Worm (Caenorhabditis elegans) whole organism, early embryonic: Measurements from ENCODE around the gene F16G10.5.

Experiments used
- B0310.2 ChIP-seq: sonication (generic microtip); optimal IDR thresholded peaks from 2 replicates; lab custom pipeline; 2016; ENCODE audit warnings: mild to moderate bottlenecking, missing genetic modification characterization, missing compliant biosample characterization
- F13C5.2 ChIP-seq: sonication (generic microtip); optimal IDR thresholded peaks from 2 replicates; lab custom pipeline; 2017; ENCODE audit warnings: mild to moderate bottlenecking, missing genetic modification characterization, inconsistent platforms, missing compliant biosample characterization
- aly-1 ChIP-seq: sonication (generic microtip); optimal IDR thresholded peaks from 2 replicates; lab custom pipeline; 2016; ENCODE audit warnings: missing genetic modification characterization, missing compliant biosample characterization
- ama-1 ChIP-seq: fragments of 150-350 bp; optimal IDR thresholded peaks from 2 replicates; lab custom pipeline; 2014
- ceh-13 ChIP-seq: fragments of 200-800 bp; sonication (Bioruptor generic); optimal IDR thresholded peaks from 2 replicates; lab custom pipeline; 2018; ENCODE audit warnings: mild to moderate bottlenecking, missing genetic modification characterization, missing compliant biosample characterization
- ceh-36 ChIP-seq: sonication (generic microtip); optimal IDR thresholded peaks from 2 replicates; lab custom pipeline; 2016; ENCODE audit warnings: missing genetic modification characterization, inconsistent platforms, missing compliant biosample characterization
- ets-7 ChIP-seq: sonication (generic microtip); optimal IDR thresholded peaks from 2 replicates; lab custom pipeline; 2016; ENCODE audit warnings: missing genotype, missing genetic modification characterization, missing compliant biosample characterization
- flt-1 ChIP-seq: fragments of 200-800 bp; sonication (Bioruptor generic); IDR thresholded peaks from 2 replicates; pipeline ENCODE4 v1.3.6; 2022; ENCODE audit warnings: missing genetic modification characterization, missing compliant biosample characterization
- hmbx-1 ChIP-seq: sonication (generic microtip); optimal IDR thresholded peaks from 2 replicates; lab custom pipeline; 2016; ENCODE audit warnings: mild to moderate bottlenecking, missing genetic modification characterization, missing compliant biosample characterization
- hmg-4 ChIP-seq: fragments of 200-800 bp; sonication (Bioruptor generic); optimal IDR thresholded peaks from 2 replicates; lab custom pipeline; 2018; ENCODE audit warnings: mild to moderate bottlenecking, missing genetic modification characterization, missing compliant biosample characterization
- hnd-1 ChIP-seq: sonication (generic microtip); optimal IDR thresholded peaks from 2 replicates; lab custom pipeline; 2016; ENCODE audit warnings: missing genetic modification characterization, missing compliant biosample characterization
- pes-1 ChIP-seq: fragments of 200-800 bp; sonication (Bioruptor generic); IDR thresholded peaks from 2 replicates; pipeline ENCODE4 v1.3.6; 2022; ENCODE audit warnings: missing genetic modification reagents, missing genetic modification characterization, missing compliant biosample characterization
- scrt-1 ChIP-seq: fragments of 200-800 bp; sonication (Bioruptor generic); IDR thresholded peaks from 2 replicates; pipeline ENCODE4 v1.3.6; 2022; ENCODE audit warnings: missing genetic modification characterization, missing compliant biosample characterization
- sea-1 ChIP-seq: fragments of 200-800 bp; sonication (Bioruptor generic); conservative IDR thresholded peaks from 2 replicates; pipeline ENCODE4 v1.3.6; 2022; ENCODE audit warnings: missing genetic modification characterization, missing compliant biosample characterization
- tbx-11 ChIP-seq: fragments of 200-800 bp; sonication (Bioruptor generic); IDR thresholded peaks from 2 replicates; pipeline ENCODE4 v1.3.6; 2022; ENCODE audit warnings: missing genetic modification characterization, missing compliant biosample characterization
- tbx-37 ChIP-seq: fragments of 200-800 bp; sonication (Bioruptor generic); conservative IDR thresholded peaks from 2 replicates; pipeline ENCODE4 v1.3.6; 2022; ENCODE audit warnings: missing genetic modification reagents, missing genetic modification characterization, missing compliant biosample characterization
- tra-4 ChIP-seq: sonication (generic microtip); optimal IDR thresholded peaks from 2 replicates; lab custom pipeline; 2017; ENCODE audit warnings: missing genetic modification characterization, missing compliant biosample characterization

The F16G10.5 gene

ce11 chrII:2372090-2372489, 5.0 kb downstream of the F16G10.5 start, which contains the start of gene F16G10.3:
Gene F16G10.3, plus strand, starts transcription at chrII:2372390.
- TF ChIP-seq ets-7 (tag; lab: Kevin White, UChicago) (no peak), pes-1 (GFP tag; lab: Robert Waterston, UW) (no peak), F13C5.2 (tag; lab: Kevin White, UChicago) (no peak), ceh-36 (no peak), B0310.2 (tag; lab: Kevin White, UChicago) (no peak), scrt-1 (GFP tag; lab: Robert Waterston, UW) (no peak), hnd-1 (tag; lab: Kevin White, UChicago) (no peak), tbx-11 (GFP tag; lab: Robert Waterston, UW) (no peak), ceh-13 (GFP tag; lab: Kevin White, UChicago) (no peak), tbx-37 (GFP tag; lab: Robert Waterston, UW) (no peak), hmbx-1 (tag; lab: Kevin White, UChicago) (no peak), tra-4 (tag; lab: Kevin White, UChicago) (no peak), ama-1 (lab: Kevin White, UChicago) (no peak), flt-1 (no peak), hmg-4 (no peak), aly-1 (tag; lab: Kevin White, UChicago) (no peak), sea-1 (GFP tag; lab: Robert Waterston, UW) (no peak)

ce11 chrII:2374973-2375372, 7.9 kb downstream of the F16G10.5 start, which contains the start of gene F16G10.2:
Gene F16G10.2, plus strand, starts transcription at chrII:2375273.
- TF ChIP-seq F13C5.2 (tag; lab: Kevin White, UChicago) (no peak), hmbx-1 (tag; lab: Kevin White, UChicago) (no peak), ceh-36 (no peak), flt-1 (no peak), sea-1 (GFP tag; lab: Robert Waterston, UW) (no peak), scrt-1 (GFP tag; lab: Robert Waterston, UW) (no peak), pes-1 (GFP tag; lab: Robert Waterston, UW) (no peak), tra-4 (tag; lab: Kevin White, UChicago) (no peak), hmg-4 (no peak)

- TF ChIP-seq ets-7 (tag; lab: Kevin White, UChicago) (no peak), scrt-1 (GFP tag; lab: Robert Waterston, UW) (no peak), B0310.2 (tag; lab: Kevin White, UChicago) (no peak), sea-1 (GFP tag; lab: Robert Waterston, UW) (no peak), ama-1 (lab: Kevin White, UChicago) (no peak), ceh-13 (GFP tag; lab: Kevin White, UChicago) (no peak), tra-4 (tag; lab: Kevin White, UChicago) (no peak), pes-1 (GFP tag; lab: Robert Waterston, UW) (no peak), ceh-36 (no peak)
Observed at ce11 chrII:2377751-2378150, 10.6 kb downstream of the F16G10.5 start, which contains the start of gene F16G10.6. Gene F16G10.6, minus strand, starts transcription at chrII:2377851.

ce11 chrII:2378465-2379009, 11.4 kb downstream of the F16G10.5 start:
- TF ChIP-seq hmbx-1 (tag; lab: Kevin White, UChicago) (no peak), B0310.2 (tag; lab: Kevin White, UChicago) (peak; percentile 43), ceh-13 (GFP tag; lab: Kevin White, UChicago) (no peak)

ce11 chrII:2379673-2380072, 12.6 kb downstream of the F16G10.5 start:
- TF ChIP-seq pes-1 (GFP tag; lab: Robert Waterston, UW) = no peak
- no peak for TF ChIP-seq flt-1
- no peak for TF ChIP-seq ets-7 (tag; lab: Kevin White, UChicago)
- no peak for TF ChIP-seq hmbx-1 (tag; lab: Kevin White, UChicago)
- no peak for TF ChIP-seq hmg-4
- no peak for TF ChIP-seq tbx-11 (GFP tag; lab: Robert Waterston, UW)
- TF ChIP-seq ceh-36 = no peak
- no peak for TF ChIP-seq aly-1 (tag; lab: Kevin White, UChicago)
- TF ChIP-seq tbx-37 (GFP tag; lab: Robert Waterston, UW) = no peak
- no peak for TF ChIP-seq hnd-1 (tag; lab: Kevin White, UChicago)
- TF ChIP-seq sea-1 (GFP tag; lab: Robert Waterston, UW) = no peak
- TF ChIP-seq B0310.2 (tag; lab: Kevin White, UChicago) = no peak

ce11 chrII:2380174-2380573, 13.1 kb downstream of the F16G10.5 start, which contains the start of gene F16G10.7:
Gene F16G10.7, minus strand, starts transcription at chrII:2380274.
- TF ChIP-seq hnd-1 (tag; lab: Kevin White, UChicago) = no peak
- no peak for TF ChIP-seq aly-1 (tag; lab: Kevin White, UChicago)
- no peak for TF ChIP-seq hmg-4
- TF ChIP-seq F13C5.2 (tag; lab: Kevin White, UChicago) = no peak
- TF ChIP-seq sea-1 (GFP tag; lab: Robert Waterston, UW) = no peak
- TF ChIP-seq ama-1 (lab: Kevin White, UChicago) = no peak
- no peak for TF ChIP-seq tbx-37 (GFP tag; lab: Robert Waterston, UW)
- no peak for TF ChIP-seq pes-1 (GFP tag; lab: Robert Waterston, UW)
- TF ChIP-seq flt-1 = no peak
- no peak for TF ChIP-seq tbx-11 (GFP tag; lab: Robert Waterston, UW)
- no peak for TF ChIP-seq ceh-13 (GFP tag; lab: Kevin White, UChicago)
- no peak for TF ChIP-seq B0310.2 (tag; lab: Kevin White, UChicago)
- TF ChIP-seq ets-7 (tag; lab: Kevin White, UChicago) = no peak
- no peak for TF ChIP-seq tra-4 (tag; lab: Kevin White, UChicago)
- TF ChIP-seq hmbx-1 (tag; lab: Kevin White, UChicago) = no peak
- TF ChIP-seq ceh-36 = no peak
- no peak for TF ChIP-seq scrt-1 (GFP tag; lab: Robert Waterston, UW)

ce11 chrII:2383334-2383733, 16.2 kb downstream of the F16G10.5 start, which contains the start of gene F16G10.8:
Gene F16G10.8, minus strand, starts transcription at chrII:2383434.
- TF ChIP-seq sea-1 (GFP tag; lab: Robert Waterston, UW) (no peak), flt-1 (no peak), ets-7 (tag; lab: Kevin White, UChicago) (no peak), tra-4 (tag; lab: Kevin White, UChicago) (no peak), ceh-13 (GFP tag; lab: Kevin White, UChicago) (no peak), tbx-37 (GFP tag; lab: Robert Waterston, UW) (no peak), ceh-36 (no peak), ama-1 (lab: Kevin White, UChicago) (no peak)
